Worm (Caenorhabditis elegans) whole organism, late embryonic: ENCODE measurements around the gene R04A9.9.
A peak's percentile ranks its signal among the peaks of the same experiment; 100 is the strongest.
"Not testable (repeated sequence)": the region's sequence is repeated elsewhere in the genome, so short reads cannot be mapped to it uniquely, and the experiment has no call there.

Source experiments
- F13H6.1 ChIP-seq: sonication (generic microtip); optimal IDR thresholded peaks from 2 replicates; lab custom pipeline; 2016; ENCODE audit warnings: missing genetic modification characterization, missing compliant biosample characterization
- Y22D7AL.16 ChIP-seq: sonication (generic microtip); optimal IDR thresholded peaks from 2 replicates; lab custom pipeline; 2016; ENCODE audit warnings: missing genetic modification characterization, missing compliant biosample characterization
- ceh-31 ChIP-seq: sonication (generic microtip); optimal IDR thresholded peaks from 2 replicates; lab custom pipeline; 2016; ENCODE audit warnings: missing genetic modification characterization, missing compliant biosample characterization
- ceh-45 ChIP-seq: fragments of 200-800 bp; sonication (Bioruptor generic); IDR thresholded peaks from 2 replicates; pipeline ENCODE4 v1.3.6; 2022; ENCODE audit warnings: missing genetic modification reagents, missing genetic modification characterization, missing compliant biosample characterization
- ceh-48 ChIP-seq: sonication (generic microtip); optimal IDR thresholded peaks from 2 replicates; lab custom pipeline; 2016; ENCODE audit warnings: missing genetic modification characterization, inconsistent platforms, missing compliant biosample characterization
- gmeb-2 ChIP-seq: sonication (generic microtip); optimal IDR thresholded peaks from 2 replicates; lab custom pipeline; 2016; ENCODE audit warnings: missing genetic modification characterization, inconsistent platforms, missing compliant biosample characterization
- hlh-30 ChIP-seq: sonication (generic microtip); optimal IDR thresholded peaks from 2 replicates; lab custom pipeline; 2017; ENCODE audit warnings: antibody characterized with exemption, missing genetic modification characterization, missing compliant biosample characterization; ENCODE audit not compliant: insufficient read depth
- madf-2 ChIP-seq: sonication (generic microtip); optimal IDR thresholded peaks from 2 replicates; lab custom pipeline; 2017; ENCODE audit warnings: missing genetic modification characterization, missing compliant biosample characterization
- nfya-1 ChIP-seq: sonication (generic microtip); optimal IDR thresholded peaks from 2 replicates; lab custom pipeline; 2017; ENCODE audit warnings: missing genetic modification characterization, mild to moderate bottlenecking, missing compliant biosample characterization, antibody characterized with exemption, moderate library complexity
- pha-4 ChIP-seq: fragments of 150-350 bp; optimal IDR thresholded peaks from 2 replicates; lab custom pipeline; 2018; ENCODE audit warnings: missing biosample characterization, missing genetic modification reagents, missing genetic modification characterization
- sox-2 ChIP-seq: fragments of 200-800 bp; sonication (Bioruptor generic); IDR thresholded peaks from 2 replicates; pipeline ENCODE4 v1.3.6; 2022; ENCODE audit warnings: missing genetic modification reagents, missing genetic modification characterization, missing compliant biosample characterization
- unc-3 ChIP-seq, 2 experiments: fragments of 200-800 bp in 1 of 2; sonication (Bioruptor generic) in 1 of 2; sonication (generic microtip) in 1 of 2; conservative IDR thresholded peaks in 1 of 2; optimal IDR thresholded peaks in 1 of 2; 2 replicates each; pipeline versions ENCODE4 v1.3.6 to Lab custom; 2016 to 2022; ENCODE audit warnings: missing compliant biosample characterization in 2 of 2, missing genetic modification characterization in 2 of 2, missing genetic modification reagents in 1 of 2
- unc-55 ChIP-seq: sonication (generic microtip); optimal IDR thresholded peaks from 2 replicates; lab custom pipeline; 2017; ENCODE audit warnings: missing biosample characterization, missing genetic modification reagents, missing genetic modification characterization
- ztf-16 ChIP-seq: sonication (generic microtip); optimal IDR thresholded peaks from 2 replicates; lab custom pipeline; 2017; ENCODE audit warnings: missing genetic modification characterization, missing compliant biosample characterization

R04A9.9 gene

DNA sequence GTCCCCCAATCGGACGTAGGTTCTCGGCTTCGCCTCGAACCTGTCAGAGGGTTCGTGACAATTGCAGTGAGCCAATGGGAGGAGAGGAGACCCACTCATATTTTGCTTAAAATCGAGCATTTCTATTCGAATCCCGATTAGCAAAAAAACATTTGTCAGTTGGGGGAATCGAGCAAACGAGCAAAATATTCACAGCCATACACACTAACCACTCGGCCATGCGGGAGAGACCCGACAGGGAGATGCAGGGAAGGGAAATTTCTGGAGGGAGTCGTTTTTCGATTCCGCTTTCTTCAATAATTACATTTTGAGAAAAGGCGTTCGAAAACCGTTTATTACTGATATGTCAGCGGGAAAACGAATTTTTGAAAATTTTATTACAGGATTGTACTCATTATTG is 39.0 kb downstream of the R04A9.9 start:
- TF ChIP-seq ceh-45 (GFP tag; lab: Robert Waterston, UW) (peak; percentile 78; the same call in 1 of the 2 replicates), sox-2 (GFP tag; lab: Robert Waterston, UW) (peak; percentile 72), unc-3 (GFP tag; conservative IDR thresholded peaks at IDR 0.05; lab: Robert Waterston, UW) (peak; percentile 70)
- TF ChIP-seq unc-3 (tag; optimal IDR thresholded peaks at IDR 0.05; lab: Kevin White, UChicago): not testable (repeated sequence)

DNA sequence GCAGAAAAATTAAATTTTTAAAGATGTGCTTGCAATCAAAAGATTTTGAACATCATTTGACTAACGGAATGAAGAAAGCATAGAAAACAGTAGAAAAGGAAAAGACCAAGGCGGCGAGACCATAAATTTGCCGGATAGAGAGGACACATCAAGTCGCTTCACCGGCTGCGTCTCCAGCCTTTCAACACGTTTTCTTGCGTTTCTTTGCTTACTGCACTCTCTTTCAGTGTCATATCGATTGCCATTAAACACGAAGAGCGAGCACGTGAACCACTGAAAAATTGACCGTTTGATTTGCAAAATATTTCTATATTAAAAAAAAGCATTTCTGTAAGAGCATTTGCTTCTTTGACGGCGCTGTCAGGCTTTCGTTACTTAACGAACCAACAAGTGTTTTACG is 42.2 kb downstream of the R04A9.9 start:
- TF ChIP-seq ceh-31: peak; percentile 21
- TF ChIP-seq gmeb-2 (tag; lab: Kevin White, UChicago): no peak
- TF ChIP-seq unc-55 (GFP tag; lab: Kevin White, UChicago): peak; percentile 28
- no peak for TF ChIP-seq ztf-16 (tag; lab: Kevin White, UChicago)
- peak; percentile 16 for TF ChIP-seq hlh-30 (tag; lab: Kevin White, UChicago)
- TF ChIP-seq ceh-48: peak; percentile 67
- TF ChIP-seq nfya-1 (tag; lab: Kevin White, UChicago): peak; percentile 8
- TF ChIP-seq, all 69 proteins: peak for 5

DNA sequence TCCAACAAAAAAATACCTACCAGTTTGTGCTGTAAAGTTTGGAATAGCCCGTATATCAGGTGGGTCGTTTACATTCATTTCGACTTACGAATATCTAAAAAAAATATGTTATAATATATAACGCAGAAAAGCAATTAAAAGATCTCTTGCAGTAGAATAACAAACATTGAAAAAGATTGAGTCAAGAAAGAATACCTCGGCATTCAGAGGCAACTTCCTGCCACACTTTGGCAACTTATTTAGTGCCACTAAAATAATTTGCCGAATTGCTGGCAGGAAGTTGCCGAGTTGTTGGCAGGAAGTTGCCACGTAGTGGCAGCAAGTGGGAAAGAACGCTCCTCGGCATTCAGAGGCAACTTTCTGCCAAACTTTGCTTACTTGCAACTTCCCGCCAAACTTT is 43.3 kb downstream of the R04A9.9 start, which contains the start of gene C04E7.3:
TSS of gene C04E7.3 (minus strand) at position 101 of the 400 bp plus-strand sequence.
- not testable (repeated sequence) for TF ChIP-seq pha-4, madf-2, Y22D7AL.16 (tag; lab: Kevin White, UChicago)

DNA sequence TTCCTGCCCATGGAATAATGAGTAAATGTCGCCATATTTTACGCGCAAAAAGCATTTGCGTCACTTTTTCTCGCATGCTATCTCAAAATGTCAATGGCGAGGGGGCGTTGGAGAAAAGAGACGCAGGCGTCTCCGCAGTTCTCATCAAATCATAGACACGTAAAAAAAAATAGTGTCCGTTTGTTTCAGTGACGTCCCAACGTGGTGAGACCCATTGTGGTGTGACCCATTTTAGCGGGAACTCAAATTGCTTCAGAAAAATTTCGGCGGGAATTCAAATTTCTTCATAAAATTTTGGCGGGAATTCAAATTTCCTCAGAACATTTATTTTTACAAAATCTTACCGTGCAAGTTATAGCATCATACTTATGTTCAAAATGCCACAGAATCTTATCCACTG is 46.5 kb downstream of the R04A9.9 start:
- no peak for TF ChIP-seq F13H6.1 (tag; lab: Kevin White, UChicago)
